Worm (Caenorhabditis elegans) whole organism, L3 larva: Measurements from ENCODE around the gene B0513.4.

Experiments
- R02D3.7 ChIP-seq: fragments of 150-350 bp; optimal IDR thresholded peaks from 2 replicates; lab custom pipeline; 2014; ENCODE audit warnings: missing biosample characterization, missing genetic modification characterization
- ZK546.5 ChIP-seq: sonication (generic microtip); optimal IDR thresholded peaks from 2 replicates; lab custom pipeline; 2017; ENCODE audit warnings: missing biosample characterization, missing genetic modification characterization
- aly-2 ChIP-seq: fragments of 150-350 bp; optimal IDR thresholded peaks from 2 replicates; lab custom pipeline; 2014; ENCODE audit warnings: missing biosample characterization, missing genetic modification characterization
- ama-1 ChIP-seq: fragments of 150-350 bp; optimal IDR thresholded peaks from 2 replicates; lab custom pipeline; 2018
- ceh-28 ChIP-seq: fragments of 150-350 bp; optimal IDR thresholded peaks from 2 replicates; lab custom pipeline; 2014; ENCODE audit warnings: missing biosample characterization, missing genetic modification reagents, missing genetic modification characterization
- ceh-82 ChIP-seq: fragments of 150-350 bp; optimal IDR thresholded peaks from 2 replicates; lab custom pipeline; 2014; ENCODE audit warnings: missing biosample characterization, missing genetic modification characterization
- ceh-9 ChIP-seq: sonication (generic microtip); optimal IDR thresholded peaks from 2 replicates; lab custom pipeline; 2018; ENCODE audit warnings: missing biosample characterization, missing genetic modification characterization
- egl-27 ChIP-seq: sonication (generic microtip); optimal IDR thresholded peaks from 4 replicates; lab custom pipeline; 2017; ENCODE audit warnings: missing biosample characterization, missing genetic modification reagents, missing genetic modification characterization
- egl-5 ChIP-seq: fragments of 150-350 bp; optimal IDR thresholded peaks from 2 replicates; lab custom pipeline; 2017; ENCODE audit warnings: missing biosample characterization, missing genetic modification reagents, missing genetic modification characterization, inconsistent platforms
- elt-1 ChIP-seq: fragments of 150-350 bp; optimal IDR thresholded peaks from 2 replicates; lab custom pipeline; 2014; ENCODE audit warnings: missing biosample characterization, missing genetic modification characterization
- elt-3 ChIP-seq, 3 experiments: fragments of 150-350 bp in 1 of 3; sonication (generic microtip) in 2 of 3; optimal IDR thresholded peaks; 2 replicates in 2 of 3; 4 replicates in 1 of 3; lab custom pipeline; 2014 to 2017; ENCODE audit warnings: missing biosample characterization in 3 of 3, missing genetic modification characterization in 3 of 3
- eor-1 ChIP-seq, 2 experiments: fragments of 150-350 bp; optimal IDR thresholded peaks; 2 replicates each; lab custom pipeline; 2014 to 2018; ENCODE audit warnings: missing biosample characterization in 2 of 2, missing genetic modification characterization in 2 of 2
- fkh-10 ChIP-seq: sonication (generic microtip); optimal IDR thresholded peaks from 2 replicates; lab custom pipeline; 2017; ENCODE audit warnings: missing biosample characterization, missing genetic modification reagents, missing genetic modification characterization
- fkh-2 ChIP-seq: fragments of 150-350 bp; optimal IDR thresholded peaks from 2 replicates; lab custom pipeline; 2014; ENCODE audit warnings: missing biosample characterization, missing genetic modification reagents, missing genetic modification characterization
- fos-1 ChIP-seq: fragments of 150-350 bp; optimal IDR thresholded peaks from 2 replicates; lab custom pipeline; 2014; ENCODE audit warnings: missing biosample characterization, missing genetic modification characterization
- hmg-11 ChIP-seq: sonication (generic microtip); optimal IDR thresholded peaks from 2 replicates; lab custom pipeline; 2016; ENCODE audit warnings: missing genetic modification characterization, missing compliant biosample characterization
- jun-1 ChIP-seq: fragments of 150-350 bp; optimal IDR thresholded peaks from 2 replicates; lab custom pipeline; 2014; ENCODE audit warnings: missing biosample characterization, missing genetic modification reagents, missing genetic modification characterization
- lin-15B ChIP-seq: fragments of 150-350 bp; optimal IDR thresholded peaks from 2 replicates; lab custom pipeline; 2014; ENCODE audit warnings: missing biosample characterization, missing genetic modification characterization
- lin-39 ChIP-seq: fragments of 150-350 bp; optimal IDR thresholded peaks from 2 replicates; lab custom pipeline; 2018; ENCODE audit warnings: missing biosample characterization, missing genetic modification reagents, missing genetic modification characterization
- lsy-12 ChIP-seq: sonication (generic microtip); optimal IDR thresholded peaks from 2 replicates; lab custom pipeline; 2016; ENCODE audit warnings: mild to moderate bottlenecking, missing genetic modification characterization, missing compliant biosample characterization
- mdl-1 ChIP-seq: fragments of 150-350 bp; optimal IDR thresholded peaks from 2 replicates; lab custom pipeline; 2014; ENCODE audit warnings: missing biosample characterization, missing genetic modification characterization
- nfya-1 ChIP-seq: sonication (generic microtip); optimal IDR thresholded peaks from 2 replicates; lab custom pipeline; 2017; ENCODE audit warnings: missing genetic modification characterization, mild to moderate bottlenecking, missing compliant biosample characterization, antibody characterized with exemption, moderate library complexity; ENCODE audit not compliant: insufficient read depth
- nhr-23 ChIP-seq: fragments of 150-350 bp; optimal IDR thresholded peaks from 2 replicates; lab custom pipeline; 2014; ENCODE audit warnings: missing biosample characterization, missing genetic modification reagents, missing genetic modification characterization
- nhr-25 ChIP-seq: sonication (generic microtip); optimal IDR thresholded peaks from 2 replicates; lab custom pipeline; 2017; ENCODE audit warnings: missing biosample characterization, missing genetic modification characterization
- nhr-76 ChIP-seq: fragments of 150-350 bp; sonication (generic microtip); optimal IDR thresholded peaks from 5 replicates; lab custom pipeline; 2014; ENCODE audit warnings: missing biosample characterization, missing genetic modification characterization
- nhr-77 ChIP-seq: fragments of 150-350 bp; optimal IDR thresholded peaks from 2 replicates; lab custom pipeline; 2014; ENCODE audit warnings: missing biosample characterization, missing genetic modification characterization
- pha-4 ChIP-seq: fragments of 150-350 bp; optimal IDR thresholded peaks from 2 replicates; lab custom pipeline; 2014; ENCODE audit warnings: missing biosample characterization, missing genetic modification reagents, missing genetic modification characterization
- pqm-1 ChIP-seq: fragments of 150-350 bp; optimal IDR thresholded peaks from 2 replicates; lab custom pipeline; 2017; ENCODE audit warnings: missing biosample characterization, missing genetic modification characterization, inconsistent platforms
- sea-2 ChIP-seq: fragments of 150-350 bp; sonication (generic microtip); optimal IDR thresholded peaks from 4 replicates; lab custom pipeline; 2014; ENCODE audit warnings: missing biosample characterization, missing genetic modification reagents, missing genetic modification characterization
- skn-1 ChIP-seq: fragments of 150-350 bp; optimal IDR thresholded peaks from 2 replicates; lab custom pipeline; 2014; ENCODE audit warnings: missing biosample characterization, missing genetic modification characterization
- snpc-4 ChIP-seq: fragments of 150-350 bp; optimal IDR thresholded peaks from 2 replicates; lab custom pipeline; 2014; ENCODE audit warnings: missing biosample characterization, missing genetic modification characterization
- tbx-2 ChIP-seq: sonication (generic microtip); optimal IDR thresholded peaks from 2 replicates; lab custom pipeline; 2016; ENCODE audit warnings: mild to moderate bottlenecking, missing genetic modification characterization, missing compliant biosample characterization
- unc-39 ChIP-seq: sonication (generic microtip); optimal IDR thresholded peaks from 4 replicates; lab custom pipeline; 2017; ENCODE audit warnings: missing biosample characterization, missing genetic modification characterization
- unc-62 ChIP-seq: fragments of 150-350 bp; sonication (generic microtip); optimal IDR thresholded peaks from 4 replicates; lab custom pipeline; 2014; ENCODE audit warnings: missing biosample characterization, missing genetic modification reagents, missing genetic modification characterization
- zag-1 ChIP-seq: fragments of 150-350 bp; optimal IDR thresholded peaks from 2 replicates; lab custom pipeline; 2014; ENCODE audit warnings: missing biosample characterization, missing genetic modification characterization
- ztf-11 ChIP-seq: fragments of 150-350 bp; optimal IDR thresholded peaks from 2 replicates; lab custom pipeline; 2014; ENCODE audit warnings: missing biosample characterization, missing genetic modification characterization

The B0513.4 gene

DNA sequence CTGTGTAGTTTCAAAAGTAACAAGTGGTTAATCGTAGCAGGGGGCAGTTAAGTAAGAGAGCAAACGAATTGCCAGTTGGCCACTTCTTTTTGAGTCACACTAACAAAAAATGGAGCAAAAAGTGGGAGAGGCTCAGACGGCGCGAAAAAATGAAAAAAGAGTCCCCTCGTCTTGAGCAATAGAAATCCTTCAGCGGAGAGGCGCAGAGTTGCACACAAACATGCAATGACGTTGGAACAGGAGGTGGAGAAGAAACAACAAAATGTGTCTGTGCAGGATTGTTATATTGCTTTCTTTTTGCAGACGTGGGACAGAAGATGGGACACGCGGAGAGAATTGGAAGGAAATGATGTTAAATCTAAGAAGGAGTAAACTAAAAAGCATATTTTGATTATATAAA, 2.2 kb upstream of the B0513.4 start:
- TF ChIP-seq ZK546.5 (tag; lab: Kevin White, UChicago) (no peak), snpc-4 (peak; percentile 10), lsy-12 (tag; lab: Kevin White, UChicago) (no peak), zag-1 (tag; lab: Kevin White, UChicago) (no peak), fos-1 (tag; lab: Kevin White, UChicago) (no peak), ceh-28 (tag; lab: Kevin White, UChicago) (no peak), eor-1 (tag; optimal IDR thresholded peaks at IDR 0.05; lab: Kevin White, UChicago) (no peak), ceh-9 (tag; lab: Kevin White, UChicago) (no peak), ama-1 (lab: Kevin White, UChicago) (no peak), ceh-82 (tag; lab: Kevin White, UChicago) (no peak), mdl-1 (peak; percentile 21), hmg-11 (tag; lab: Kevin White, UChicago) (peak; percentile 82), unc-62 (no peak), fkh-10 (GFP tag; lab: Kevin White, UChicago) (peak; percentile 50), pha-4 (peak; percentile 66), pqm-1 (no peak), ztf-11 (tag; lab: Kevin White, UChicago) (no peak), nhr-76 (tag; lab: Kevin White, UChicago) (no peak), lin-39 (peak; percentile 92), egl-5 (tag; lab: Kevin White, UChicago) (peak; percentile 46), lin-15B (tag; lab: Kevin White, UChicago) (peak; percentile 50), nfya-1 (tag; lab: Kevin White, UChicago) (peak; percentile 73), sea-2 (GFP tag; lab: Kevin White, UChicago) (no peak), nhr-77 (tag; lab: Kevin White, UChicago) (no peak), jun-1 (tag; lab: Kevin White, UChicago) (no peak)
- TF ChIP-seq, all 47 proteins: peak for 9

- TF ChIP-seq unc-39 (tag; lab: Kevin White, UChicago) (no peak), nfya-1 (tag; lab: Kevin White, UChicago) (peak; percentile 94)
These were observed 1.8 kb upstream of the B0513.4 start for ce11 chrIV:13878123-13878522.

ce11 chrIV:13878738-13879137, 1.2 kb upstream of the B0513.4 start:
- TF ChIP-seq egl-27, result no peak
- peak; percentile 63 for TF ChIP-seq nfya-1 (tag; lab: Kevin White, UChicago)

ce11 chrIV:13880370-13880769, 419 bp downstream of the B0513.4 start:
- TF ChIP-seq nhr-25 (no peak), snpc-4 (no peak), elt-3 (tag; optimal IDR thresholded peaks at IDR 0.05; lab: Kevin White, UChicago) (no peak), elt-1 (tag; lab: Kevin White, UChicago) (no peak), egl-5 (tag; lab: Kevin White, UChicago) (no peak), hmg-11 (tag; lab: Kevin White, UChicago) (no peak), nhr-23 (tag; lab: Kevin White, UChicago) (no peak), egl-27 (no peak), tbx-2 (tag; lab: Kevin White, UChicago) (no peak), ama-1 (lab: Kevin White, UChicago) (no peak), ZK546.5 (tag; lab: Kevin White, UChicago) (no peak), nhr-77 (tag; lab: Kevin White, UChicago) (no peak), aly-2 (tag; lab: Kevin White, UChicago) (no peak), skn-1 (tag; lab: Kevin White, UChicago) (no peak), fkh-2 (tag; lab: Kevin White, UChicago) (no peak), pqm-1 (no peak), pha-4 (no peak), R02D3.7 (tag; lab: Kevin White, UChicago) (no peak), lin-15B (tag; lab: Kevin White, UChicago) (no peak)

- TF ChIP-seq ZK546.5 (tag; lab: Kevin White, UChicago) (no peak), nfya-1 (tag; lab: Kevin White, UChicago) (peak; percentile 18)
These were observed 852 bp downstream of the B0513.4 start for ce11 chrIV:13880803-13881202.
